Worm (Caenorhabditis elegans): ENCODE results near the gene spe-41.

DNA sequence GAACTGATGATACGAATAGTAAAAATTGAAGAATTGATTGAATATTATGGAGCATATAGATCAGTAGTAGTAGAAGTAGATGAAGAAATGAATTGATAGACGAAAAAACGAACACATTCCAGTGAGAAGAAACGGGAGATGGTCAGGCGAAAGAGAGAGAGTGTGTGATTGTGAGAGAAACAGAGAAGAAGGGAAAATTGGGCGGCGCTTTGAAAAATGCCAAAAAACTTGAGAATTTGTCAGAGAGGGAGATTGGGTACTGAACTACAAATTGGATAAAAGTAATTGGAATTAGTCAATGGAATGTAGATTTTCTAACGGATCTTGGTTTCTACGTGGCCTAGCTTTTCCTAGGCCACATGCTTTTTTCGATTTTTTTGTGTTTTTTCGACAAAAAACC lies 44.2 kb upstream of the spe-41 start, which contains the start of gene C34C12.7:
- TF ChIP-seq tbx-8 (GFP tag; optimal IDR thresholded peaks at IDR 0.05) (no peak), sem-2 (GFP tag; optimal IDR thresholded peaks at IDR 0.05) (no peak), snpc-4 (tag; optimal IDR thresholded peaks at IDR 0.05) (no peak)
